Worm (Caenorhabditis elegans): ENCODE results near the gene C13A2.7.

- TF ChIP-seq ceh-63 (GFP tag; optimal IDR thresholded peaks at IDR 0.05): no peak
- TF ChIP-seq nhr-12 (tag; optimal IDR thresholded peaks at IDR 0.05): no peak
- no peak for TF ChIP-seq ceh-88 (GFP tag; IDR thresholded peaks at IDR 0.05)
- TF ChIP-seq snpc-4 (tag; optimal IDR thresholded peaks at IDR 0.05): no peak
- TF ChIP-seq vab-15 (tag; optimal IDR thresholded peaks at IDR 0.05): no peak
- TF ChIP-seq lin-39 (tag; optimal IDR thresholded peaks at IDR 0.05): no peak
- no peak for TF ChIP-seq egl-27 (tag; optimal IDR thresholded peaks at IDR 0.05)
- no peak for TF ChIP-seq fos-1 (tag; optimal IDR thresholded peaks at IDR 0.05)
- no peak for TF ChIP-seq rnt-1 (tag; optimal IDR thresholded peaks at IDR 0.05)
- no peak for TF ChIP-seq hpl-2 (GFP tag; optimal IDR thresholded peaks at IDR 0.05)
- TF ChIP-seq C16A3.4 (tag; optimal IDR thresholded peaks at IDR 0.05): no peak
- no peak for TF ChIP-seq nhr-77 (tag; optimal IDR thresholded peaks at IDR 0.05)
- TF ChIP-seq mep-1 (tag; optimal IDR thresholded peaks at IDR 0.05): no peak
These were observed at the start of gene C13A2.7 for ce11 chrV:7266021-7266420.
